Fruit fly (Drosophila melanogaster) S2 (cell line): ENCODE data around the gene CG42502.

Experiments
- CG8478 ChIP-seq: fragments of >200 bp; optimal IDR thresholded peaks from 2 replicates; lab custom pipeline; 2018
- CTCF ChIP-seq, 2 experiments: fragments of >200 bp; optimal IDR thresholded peaks; 2 replicates each; lab custom pipeline; 2018

Gene CG42502

dm6 chr2L:18767137-18767536 is 43.9 kb downstream of the CG42502 start:
- no peak for TF ChIP-seq CTCF (optimal IDR thresholded peaks at IDR 0.05; lab: Kevin White, UChicago)
- no peak for TF ChIP-seq CG8478 (lab: Kevin White, UChicago)

dm6 chr2L:18765760-18766159 is 45.3 kb downstream of the CG42502 start:
- TF ChIP-seq CG8478 (lab: Kevin White, UChicago): no peak
- TF ChIP-seq CTCF (optimal IDR thresholded peaks at IDR 0.05; lab: Kevin White, UChicago): no peak
